Worm (Caenorhabditis elegans) whole organism, L4/young adult: ENCODE data around the gene dlat-2.

ENCODE experiments used
- dao-5 ChIP-seq: sonication (generic microtip); optimal IDR thresholded peaks from 2 replicates; lab custom pipeline; 2016; ENCODE audit warnings: missing genotype, missing genetic modification characterization, moderate library complexity, missing compliant biosample characterization
- him-1 ChIP-seq: sonication (generic microtip); optimal IDR thresholded peaks from 2 replicates; lab custom pipeline; 2016; ENCODE audit warnings: missing genotype, missing genetic modification reagents, missing genetic modification characterization, missing compliant biosample characterization

DNA sequence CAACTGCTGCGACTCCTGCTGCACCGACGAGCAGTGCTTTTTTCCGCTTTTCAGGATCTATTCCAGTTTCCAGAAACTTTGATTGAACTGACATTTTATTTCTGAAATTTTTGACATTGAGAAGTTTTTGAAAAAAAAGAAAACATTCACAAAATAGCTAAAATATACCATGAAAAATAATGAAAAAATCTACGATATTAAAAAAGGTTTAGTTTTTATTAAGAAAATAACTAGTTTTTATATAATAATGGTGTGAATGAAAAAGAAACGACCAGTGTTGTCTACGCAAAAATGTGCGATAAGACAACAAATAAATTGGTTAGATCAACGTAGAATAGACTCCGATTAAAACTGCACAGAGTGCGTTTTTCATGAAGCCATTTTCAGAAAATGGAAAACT, 25.1 kb downstream of the dlat-2 start, which contains the start of gene pmp-4:
- no peak for TF ChIP-seq dao-5 (tag; lab: Kevin White, UChicago)
- no peak for TF ChIP-seq him-1 (tag; lab: Kevin White, UChicago)
